Fruit fly (Drosophila melanogaster): ENCODE measurements around the gene ko.

ko gene

DNA sequence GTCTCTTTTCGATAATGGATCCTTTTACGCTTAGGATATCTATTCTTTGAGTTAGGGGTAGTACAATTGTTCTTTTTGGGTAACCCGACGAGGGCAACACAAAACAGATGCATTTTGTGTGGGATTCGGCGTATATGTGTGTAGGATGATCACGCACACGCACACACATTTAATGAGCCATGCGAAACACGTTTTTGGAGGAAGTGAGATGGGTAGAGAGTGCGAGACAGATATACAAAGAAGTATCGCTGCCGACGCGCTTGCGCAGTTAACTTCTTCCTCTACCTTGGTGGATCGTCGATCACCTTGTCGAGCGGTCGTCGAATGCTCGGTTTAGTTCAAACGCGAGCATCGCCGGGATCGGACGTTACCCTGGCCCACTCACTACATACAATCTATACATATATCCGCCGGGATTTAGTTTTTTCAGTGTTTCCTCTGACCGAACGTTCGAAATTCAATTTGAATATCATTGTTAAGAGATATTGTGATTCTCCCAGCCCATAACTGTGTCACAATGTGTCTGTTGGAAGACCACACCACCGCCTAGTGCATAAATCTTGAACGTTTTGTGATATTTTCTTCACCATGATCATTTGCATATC lies 63.3 kb downstream of the ko start:
- TF ChIP-seq Rel (GFP tag; optimal IDR thresholded peaks at IDR 0.05) (peak; percentile 5), Rel (tag; optimal IDR thresholded peaks at IDR 0.05) (peak; percentile 12), Hnf4 (GFP tag; optimal IDR thresholded peaks at IDR 0.05) (no peak), Sp1 (GFP tag; optimal IDR thresholded peaks at IDR 0.05) (peak; percentile 9), fru (GFP tag; optimal IDR thresholded peaks at IDR 0.05) (peak; percentile 92), rgr (GFP tag; optimal IDR thresholded peaks at IDR 0.05) (no peak), dl (GFP tag; optimal IDR thresholded peaks at IDR 0.05; ENCODE audit: insufficient read depth in 1 of 2, partially characterized antibody in 2 of 2) (peak; percentile 28 to 33), h (GFP tag; optimal IDR thresholded peaks at IDR 0.05) (peak; percentile 2), Vsx2 (GFP tag; optimal IDR thresholded peaks at IDR 0.05; ENCODE audit: partially characterized antibody) (peak; percentile 82), foxo (GFP tag; optimal IDR thresholded peaks at IDR 0.05) (peak in 1 of 2 experiments; percentile 9), Dif (GFP tag; optimal IDR thresholded peaks at IDR 0.05; ENCODE audit: partially characterized antibody) (peak; percentile 70), Hr83 (GFP tag; optimal IDR thresholded peaks at IDR 0.05; ENCODE audit: poor library complexity, severe bottlenecking) (peak; percentile 16), psq (GFP tag; optimal IDR thresholded peaks at IDR 0.05) (peak; percentile 4), lola (GFP tag; optimal IDR thresholded peaks at IDR 0.05) (no peak), br (GFP tag; optimal IDR thresholded peaks at IDR 0.05) (peak; percentile 37), Myc (optimal IDR thresholded peaks at IDR 0.05) (no peak), N (GFP tag; optimal IDR thresholded peaks at IDR 0.05) (no peak)

DNA sequence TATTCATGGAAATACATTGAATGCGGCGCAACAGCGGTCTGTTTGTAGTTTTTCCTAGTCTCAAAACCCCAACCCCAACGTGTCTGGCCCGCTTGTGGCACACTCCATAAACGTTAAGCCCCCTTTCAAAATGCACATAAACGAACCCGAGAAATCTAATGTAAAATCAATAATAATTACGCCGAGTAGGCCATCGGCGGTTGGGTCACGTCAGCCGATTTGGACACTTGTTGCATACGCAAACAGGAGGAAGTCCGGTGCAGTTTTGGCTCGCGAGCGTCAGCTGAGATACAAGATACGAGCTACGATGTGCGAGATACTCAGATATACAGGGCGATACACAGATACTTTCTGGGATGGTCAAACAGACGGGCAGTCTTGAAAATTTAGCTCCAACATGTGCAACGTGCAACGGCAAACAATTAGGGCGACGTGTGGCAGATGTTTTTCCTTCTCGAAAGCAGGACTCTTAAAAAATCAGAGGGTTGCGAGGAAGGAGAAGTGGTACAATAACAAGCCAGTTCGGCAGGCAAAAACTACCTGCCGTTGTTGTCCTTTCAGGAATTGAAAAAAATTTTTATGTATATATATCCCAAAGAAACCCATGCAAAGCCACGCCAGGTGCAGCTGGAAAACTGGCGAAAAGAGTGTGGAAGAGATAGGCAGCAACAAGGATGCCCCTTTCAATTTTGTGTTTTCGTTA lies 64.6 kb downstream of the ko start:
- no peak for TF ChIP-seq rgr (GFP tag; optimal IDR thresholded peaks at IDR 0.05)
- no peak for TF ChIP-seq ey (GFP tag; optimal IDR thresholded peaks at IDR 0.05)
- no peak for TF ChIP-seq dsf (GFP tag; optimal IDR thresholded peaks at IDR 0.05; ENCODE audit: borderline replicate concordance)
- no peak for TF ChIP-seq Hr78 (GFP tag; optimal IDR thresholded peaks at IDR 0.05)
- TF ChIP-seq woc (GFP tag; optimal IDR thresholded peaks at IDR 0.05): no peak
- TF ChIP-seq sage (GFP tag; optimal IDR thresholded peaks at IDR 0.05): no peak
- TF ChIP-seq brk (GFP tag; optimal IDR thresholded peaks at IDR 0.05): no peak
- no peak for TF ChIP-seq Hr83 (GFP tag; optimal IDR thresholded peaks at IDR 0.05; ENCODE audit: poor library complexity, severe bottlenecking)
- TF ChIP-seq Rel (GFP tag; optimal IDR thresholded peaks at IDR 0.05): no peak
- TF ChIP-seq Rel (tag; optimal IDR thresholded peaks at IDR 0.05): no peak
- TF ChIP-seq lola (GFP tag; optimal IDR thresholded peaks at IDR 0.05): no peak
- TF ChIP-seq Vsx2 (GFP tag; optimal IDR thresholded peaks at IDR 0.05; ENCODE audit: partially characterized antibody): no peak
- TF ChIP-seq Abd-B (GFP tag; optimal IDR thresholded peaks at IDR 0.05): no peak
- TF ChIP-seq pan (optimal IDR thresholded peaks at IDR 0.05): no peak
- TF ChIP-seq Hnf4 (GFP tag; optimal IDR thresholded peaks at IDR 0.05): no peak
- no peak for TF ChIP-seq GATAd (GFP tag; optimal IDR thresholded peaks at IDR 0.05)
- no peak for TF ChIP-seq jim (GFP tag; optimal IDR thresholded peaks at IDR 0.05)
- TF ChIP-seq Myc (optimal IDR thresholded peaks at IDR 0.05): no peak
- no peak for TF ChIP-seq Mio (GFP tag; optimal IDR thresholded peaks at IDR 0.05)
- no peak for TF ChIP-seq fru (GFP tag; optimal IDR thresholded peaks at IDR 0.05)

DNA sequence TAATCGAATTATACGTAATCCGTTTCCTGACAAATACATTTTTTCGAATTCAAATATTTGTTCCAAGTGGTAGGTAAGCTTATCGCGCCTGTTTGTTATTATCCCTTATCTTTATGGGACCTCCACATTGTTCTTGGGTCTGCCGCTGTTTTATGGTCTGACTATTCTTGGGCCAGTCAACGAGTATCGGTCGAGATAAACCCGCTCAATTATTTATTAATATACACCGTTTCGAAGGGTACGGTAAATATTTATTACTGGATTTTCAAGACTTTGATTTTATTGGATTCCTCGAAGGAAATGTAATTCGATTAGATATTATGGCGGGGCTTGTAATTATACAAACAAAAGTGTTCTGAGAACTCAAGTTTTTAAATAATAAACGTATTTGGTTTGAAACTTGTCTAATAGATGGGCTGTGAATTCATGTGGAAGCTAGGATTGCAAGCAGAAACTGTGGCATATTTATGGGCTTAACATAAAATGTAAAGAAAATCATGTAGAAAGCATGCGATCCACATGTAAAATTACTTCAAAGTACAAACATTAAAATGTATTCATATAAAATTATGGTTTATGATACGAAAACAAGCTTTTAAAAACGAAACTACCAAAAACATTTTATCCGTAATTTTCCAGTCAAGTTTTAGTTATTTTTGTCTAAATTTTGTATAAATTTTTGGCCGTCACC lies 65.6 kb downstream of the ko start, which contains the start of gene CG43072:
TSS of gene CG43072 (plus strand) at position 641 of the 691 bp plus-strand sequence.
- TF ChIP-seq usp (GFP tag; optimal IDR thresholded peaks at IDR 0.05) (no peak), sage (GFP tag; optimal IDR thresholded peaks at IDR 0.05) (no peak), tai (GFP tag; optimal IDR thresholded peaks at IDR 0.05) (no peak), Dfd (GFP tag; optimal IDR thresholded peaks at IDR 0.05) (no peak), CG32264 (GFP tag; optimal IDR thresholded peaks at IDR 0.05) (no peak), GATAd (GFP tag; optimal IDR thresholded peaks at IDR 0.05) (no peak), CrebA (GFP tag; optimal IDR thresholded peaks at IDR 0.05; ENCODE audit: borderline replicate concordance) (peak; percentile 55), h (GFP tag; optimal IDR thresholded peaks at IDR 0.05) (peak; percentile 7), br (GFP tag; optimal IDR thresholded peaks at IDR 0.05) (no peak), rgr (GFP tag; optimal IDR thresholded peaks at IDR 0.05) (no peak), Sp1 (GFP tag; optimal IDR thresholded peaks at IDR 0.05) (peak; percentile 32), foxo (GFP tag; optimal IDR thresholded peaks at IDR 0.05) (no peak), brk (GFP tag; optimal IDR thresholded peaks at IDR 0.05) (peak; percentile 2), Myc (optimal IDR thresholded peaks at IDR 0.05) (peak; percentile 79), Rel (GFP tag; optimal IDR thresholded peaks at IDR 0.05) (no peak), Rel (tag; optimal IDR thresholded peaks at IDR 0.05) (peak; percentile 19), Dif (GFP tag; optimal IDR thresholded peaks at IDR 0.05; ENCODE audit: partially characterized antibody) (no peak)
